Fruit fly (Drosophila melanogaster) whole organism, embryonic: ENCODE results near the gene CG42538.

Experiments
- CG7357 ChIP-seq: fragments of 200-800 bp; sonication (Bioruptor generic); IDR thresholded peaks from 3 replicates; pipeline ENCODE4 v1.3.6; 2022; ENCODE audit warnings: missing biosample characterization, missing genetic modification characterization
- CG7745 ChIP-seq: fragments of 200-800 bp; sonication (Bioruptor generic); optimal IDR thresholded peaks from 2 replicates; lab custom pipeline; 2018; ENCODE audit warnings: missing biosample characterization, mild to moderate bottlenecking, missing genetic modification characterization, moderate library complexity
- CG9932 ChIP-seq: fragments of 200-800 bp; sonication (Bioruptor generic); IDR thresholded peaks from 2 replicates; pipeline ENCODE4 v1.3.6; 2022; ENCODE audit warnings: missing biosample characterization, missing genetic modification characterization
- CTCF ChIP-seq: fragments of 200-800 bp; sonication (Bioruptor generic); optimal IDR thresholded peaks from 2 replicates; lab custom pipeline; 2017; ENCODE audit warnings: missing biosample characterization, mild to moderate bottlenecking, missing genetic modification characterization, moderate library complexity
- MTF-1 ChIP-seq: fragments of 200-800 bp; sonication (Bioruptor generic); optimal IDR thresholded peaks from 2 replicates; lab custom pipeline; 2018; ENCODE audit warnings: missing biosample characterization, mild to moderate bottlenecking, missing genetic modification characterization, borderline replicate concordance
- Oaz ChIP-seq: fragments of 200-800 bp; sonication (Bioruptor generic); IDR thresholded peaks from 2 replicates; pipeline ENCODE4 v1.3.6; 2022; ENCODE audit warnings: missing biosample characterization, missing genetic modification characterization
- Spps ChIP-seq: fragments of 200-800 bp; sonication (Bioruptor generic); optimal IDR thresholded peaks from 2 replicates; lab custom pipeline; 2018; ENCODE audit warnings: missing biosample characterization, mild to moderate bottlenecking, missing genetic modification characterization
- aop ChIP-seq: fragments of 200-800 bp; sonication (Bioruptor generic); IDR thresholded peaks from 2 replicates; pipeline ENCODE4 v1.3.6; 2022; ENCODE audit warnings: missing biosample characterization, missing genetic modification characterization
- ase ChIP-seq: fragments of 200-800 bp; sonication (Bioruptor generic); IDR thresholded peaks from 3 replicates; pipeline ENCODE4 v1.3.6; 2022; ENCODE audit warnings: missing biosample characterization, missing genetic modification characterization
- grau ChIP-seq: fragments of 200-800 bp; optimal IDR thresholded peaks from 3 replicates; lab custom pipeline; 2019; ENCODE audit warnings: missing biosample characterization, mild to moderate bottlenecking, missing genetic modification characterization, moderate library complexity
- h ChIP-seq: fragments of >200 bp; optimal IDR thresholded peaks from 2 replicates; lab custom pipeline; 2017
- usp ChIP-seq: fragments of >200 bp; optimal IDR thresholded peaks from 2 replicates; lab custom pipeline; 2017; ENCODE audit warnings: missing biosample characterization, missing genetic modification characterization

DNA sequence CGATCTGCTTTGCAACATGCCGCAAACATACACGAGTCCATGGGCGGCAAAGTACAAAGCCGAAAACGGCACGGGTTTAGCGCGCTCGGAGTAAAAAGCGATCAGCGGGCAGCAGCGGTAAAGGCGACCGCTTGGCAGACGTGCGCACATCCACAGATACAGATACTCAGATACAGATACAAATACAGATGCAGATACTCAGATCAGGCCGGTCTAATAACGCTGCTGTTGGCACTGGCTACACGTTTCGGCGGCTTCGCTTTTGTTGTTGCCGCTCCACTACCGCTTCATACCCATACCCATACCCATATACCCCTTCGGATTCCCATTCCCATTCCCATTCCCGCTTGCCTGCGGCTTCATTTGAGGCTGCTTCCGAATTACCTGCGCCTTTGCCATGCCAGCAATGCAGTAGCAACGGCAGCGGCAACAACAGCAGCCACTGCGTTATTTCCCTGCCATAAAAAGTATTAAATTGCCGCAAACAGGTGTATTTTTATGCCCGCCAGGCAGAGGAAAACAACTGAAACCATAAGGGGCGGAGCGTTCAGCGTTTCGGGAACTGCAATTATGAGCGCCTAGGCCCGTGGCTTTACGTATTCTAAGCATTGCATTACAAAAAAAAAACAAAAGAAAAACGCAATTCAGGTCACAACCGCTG lies 9.2 kb upstream of the CG42538 start:
- TF ChIP-seq grau (tag; lab: Kevin White, UChicago) (no peak), CG7745 (tag; lab: Kevin White, UChicago) (no peak), usp (no peak), CTCF (GFP tag; lab: Kevin White, UChicago) (no peak), CG7357 (GFP tag; lab: Robert Waterston, UW) (no peak), h (lab: Kevin White, UChicago) (no peak), Oaz (GFP tag; lab: Robert Waterston, UW) (no peak), CG9932 (GFP tag; lab: Robert Waterston, UW) (no peak), aop (GFP tag; lab: Robert Waterston, UW) (no peak), Spps (tag; lab: Kevin White, UChicago) (no peak), ase (GFP tag; lab: Robert Waterston, UW) (no peak), MTF-1 (GFP tag; lab: Kevin White, UChicago) (no peak)
